Worm (Caenorhabditis elegans) whole organism, mixed stage, embryonic: ENCODE results near the gene C43H6.12.

Experiments
- ceh-43 ChIP-seq: fragments of 200-800 bp; sonication (Bioruptor generic); optimal IDR thresholded peaks from 2 replicates; lab custom pipeline; 2018; ENCODE audit warnings: mild to moderate bottlenecking, missing genetic modification characterization, moderate library complexity, missing compliant biosample characterization
- ces-1 ChIP-seq: fragments of 150-350 bp; optimal IDR thresholded peaks from 2 replicates; lab custom pipeline; 2014; ENCODE audit warnings: missing biosample characterization, missing genetic modification reagents, missing genetic modification characterization
- hlh-1 ChIP-seq: fragments of 150-350 bp; optimal IDR thresholded peaks from 2 replicates; lab custom pipeline; 2014; ENCODE audit warnings: missing biosample characterization, missing genetic modification reagents, missing genetic modification characterization
- mep-1 ChIP-seq: fragments of 150-350 bp; optimal IDR thresholded peaks from 2 replicates; lab custom pipeline; 2017; ENCODE audit warnings: missing biosample characterization, missing genetic modification reagents, missing genetic modification characterization, inconsistent platforms
- nhr-76 ChIP-seq: sonication (generic microtip); optimal IDR thresholded peaks from 2 replicates; lab custom pipeline; 2017; ENCODE audit warnings: missing biosample characterization, missing genetic modification characterization
- snpc-4 ChIP-seq: fragments of 150-350 bp; optimal IDR thresholded peaks from 2 replicates; lab custom pipeline; 2014; ENCODE audit warnings: missing biosample characterization, missing genetic modification characterization
- sptf-1 ChIP-seq: sonication (generic microtip); optimal IDR thresholded peaks from 2 replicates; lab custom pipeline; 2017; ENCODE audit warnings: mild to moderate bottlenecking, missing genetic modification characterization, moderate library complexity, missing compliant biosample characterization
- unc-39 ChIP-seq: fragments of 150-350 bp; optimal IDR thresholded peaks from 2 replicates; lab custom pipeline; 2014; ENCODE audit warnings: missing biosample characterization, missing genetic modification characterization
- unc-62 ChIP-seq: fragments of 150-350 bp; optimal IDR thresholded peaks from 2 replicates; lab custom pipeline; 2014; ENCODE audit warnings: missing biosample characterization, missing genetic modification reagents, missing genetic modification characterization
- zip-8 ChIP-seq: fragments of 150-350 bp; optimal IDR thresholded peaks from 2 replicates; lab custom pipeline; 2014; ENCODE audit warnings: missing biosample characterization, missing genetic modification characterization
- ztf-11 ChIP-seq: fragments of 150-350 bp; optimal IDR thresholded peaks from 2 replicates; lab custom pipeline; 2014; ENCODE audit warnings: missing biosample characterization, missing genetic modification characterization

- no peak for TF ChIP-seq unc-39 (tag; lab: Kevin White, UChicago)
- TF ChIP-seq sptf-1 (tag; lab: Kevin White, UChicago), result no peak
- TF ChIP-seq snpc-4 (tag; lab: Kevin White, UChicago), result no peak
- TF ChIP-seq nhr-76, result no peak
- no peak for TF ChIP-seq ztf-11 (tag; lab: Kevin White, UChicago)
- TF ChIP-seq unc-62 (GFP tag; lab: Kevin White, UChicago), result no peak
- TF ChIP-seq ces-1, result no peak
- no peak for TF ChIP-seq zip-8 (tag; lab: Kevin White, UChicago)
- no peak for TF ChIP-seq mep-1 (tag; lab: Kevin White, UChicago)
- TF ChIP-seq hlh-1 (tag; lab: Kevin White, UChicago), result no peak
- TF ChIP-seq ceh-43 (GFP tag; lab: Kevin White, UChicago), result no peak
Measured at ce11 chrX:2362872-2363271, 46.5 kb upstream of the C43H6.12 start.
